Fruit fly (Drosophila melanogaster): ENCODE measurements around the gene CG11581.
A peak's percentile ranks its signal among the peaks of the same experiment; 100 is the strongest.

DNA sequence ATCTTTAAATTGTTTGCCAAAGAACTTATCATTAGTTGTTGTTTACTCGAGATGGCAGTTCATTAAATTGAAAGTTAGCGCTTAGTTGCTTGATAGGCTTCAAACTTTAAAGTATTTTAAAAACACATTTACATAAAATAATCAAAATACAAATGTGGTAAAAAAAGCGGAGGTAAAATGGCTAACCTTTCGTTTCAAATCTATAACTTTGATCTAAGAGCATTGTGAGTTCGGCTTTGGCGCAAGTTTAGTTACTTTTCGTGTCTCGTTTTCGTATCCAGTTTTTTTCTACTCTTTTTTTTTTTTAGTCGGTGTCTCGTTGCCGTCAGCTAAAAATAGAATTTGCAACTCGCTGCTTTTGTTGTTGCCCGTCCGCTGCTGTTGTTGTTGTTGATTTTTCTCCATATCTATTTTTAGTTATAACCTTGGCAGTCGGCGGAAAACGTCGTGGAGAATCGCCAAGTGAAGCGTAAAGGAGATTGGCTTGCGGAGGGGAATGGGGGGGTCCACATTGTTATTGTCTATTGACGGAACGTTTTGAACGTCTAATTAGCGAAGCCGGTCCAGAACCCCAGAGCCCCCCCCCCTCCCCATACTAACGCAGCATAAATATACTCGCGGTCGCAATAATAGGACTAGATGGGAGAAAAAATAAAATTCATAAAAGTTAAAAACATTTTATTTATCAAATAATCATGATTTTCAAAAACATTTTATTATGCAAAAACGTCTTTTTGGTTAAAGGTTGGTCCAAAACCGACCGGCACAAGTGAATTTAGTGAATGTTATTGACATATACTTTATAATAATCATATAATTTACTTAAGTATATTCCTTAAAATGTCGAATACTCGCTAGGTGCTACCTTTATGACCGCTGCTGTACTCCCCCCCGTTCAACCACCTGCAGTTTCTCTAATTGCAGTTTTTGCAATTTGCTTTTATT lies 38.1 kb downstream of the CG11581 start:
- TF ChIP-seq CG7101 (tag; optimal IDR thresholded peaks at IDR 0.05) (peak; percentile 86), tj (GFP tag; optimal IDR thresholded peaks at IDR 0.05) (peak; percentile 76), Crg-1 (GFP tag; optimal IDR thresholded peaks at IDR 0.05) (no peak), pad (GFP tag; optimal IDR thresholded peaks at IDR 0.05) (peak; percentile 64), Mnt (GFP tag; optimal IDR thresholded peaks at IDR 0.05) (no peak)
